Worm (Caenorhabditis elegans) whole organism, L4 larva: ENCODE measurements around the gene F25B3.5.

Experiments
- ces-1 ChIP-seq: fragments of 150-350 bp; sonication (generic microtip); optimal IDR thresholded peaks from 4 replicates; lab custom pipeline; 2014; ENCODE audit warnings: missing biosample characterization, missing genetic modification reagents, missing genetic modification characterization
- ctbp-1 ChIP-seq: fragments of 200-800 bp; sonication (Bioruptor generic); IDR thresholded peaks from 2 replicates; pipeline ENCODE4 v1.3.6; 2022; ENCODE audit warnings: missing genetic modification reagents, missing genetic modification characterization, missing compliant biosample characterization
- jun-1 ChIP-seq: fragments of 150-350 bp; optimal IDR thresholded peaks from 2 replicates; lab custom pipeline; 2014; ENCODE audit warnings: missing biosample characterization, missing genetic modification reagents, missing genetic modification characterization
- pqm-1 ChIP-seq: sonication (generic microtip); optimal IDR thresholded peaks from 2 replicates; lab custom pipeline; 2017; ENCODE audit warnings: missing biosample characterization, missing genetic modification characterization
- snpc-4 ChIP-seq: fragments of 150-350 bp; optimal IDR thresholded peaks from 2 replicates; lab custom pipeline; 2014; ENCODE audit warnings: missing biosample characterization, missing genetic modification characterization

ce11 chrV:9561624-9562179 is 8.4 kb downstream of the F25B3.5 start, which contains the start of gene rgef-1:
- TF ChIP-seq pqm-1 (no peak), ces-1 (no peak), jun-1 (tag; lab: Kevin White, UChicago) (no peak), snpc-4 (tag; lab: Kevin White, UChicago) (no peak), ctbp-1 (GFP tag; lab: Robert Waterston, UW) (peak; percentile 91)
